Fruit fly (Drosophila melanogaster): Measurements from ENCODE around the gene CCT1.

Gene CCT1

DNA sequence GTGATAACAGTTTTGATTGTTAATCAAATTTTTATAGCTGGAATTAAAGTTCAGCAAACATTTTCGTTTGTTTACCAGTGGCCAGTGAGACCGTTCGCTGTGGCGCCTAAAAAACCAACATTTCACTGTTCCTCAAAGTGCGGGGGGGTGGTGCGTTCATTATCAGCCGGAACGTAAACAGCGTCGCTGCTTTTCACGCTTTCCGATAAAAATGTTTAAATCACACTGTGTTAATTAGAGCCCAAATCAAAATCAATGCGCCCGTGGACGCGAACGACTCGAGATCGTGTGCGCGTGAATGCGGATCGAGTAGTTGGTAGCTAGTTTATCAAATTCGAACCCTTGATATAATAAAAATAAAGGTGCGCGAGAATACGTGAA is 43.4 kb downstream of the CCT1 start, which contains the start of gene CG34376 (continued):
- TF ChIP-seq CG17568 (GFP tag; optimal IDR thresholded peaks at IDR 0.05), result no peak
- no peak for TF ChIP-seq E2f1 (GFP tag; IDR thresholded peaks at IDR 0.05)
- TF ChIP-seq CG33213 (GFP tag; optimal IDR thresholded peaks at IDR 0.05), result peak; percentile 36
- TF ChIP-seq Neu2 (GFP tag; optimal IDR thresholded peaks at IDR 0.05; ENCODE audit: borderline replicate concordance), result no peak
- no peak for TF ChIP-seq Side (GFP tag; optimal IDR thresholded peaks at IDR 0.05)
- no peak for TF ChIP-seq Fer3 (tag; optimal IDR thresholded peaks at IDR 0.05)
- TF ChIP-seq twi (tag; optimal IDR thresholded peaks at IDR 0.05), result no peak
- TF ChIP-seq fd64A (GFP tag; optimal IDR thresholded peaks at IDR 0.05), result no peak
- no peak for TF ChIP-seq CG4282 (GFP tag; optimal IDR thresholded peaks at IDR 0.05)
- no peak for TF ChIP-seq usp (GFP tag; optimal IDR thresholded peaks at IDR 0.05)
- TF ChIP-seq CG7556 (GFP tag; optimal IDR thresholded peaks at IDR 0.05), result no peak
- no peak for TF ChIP-seq Hey (tag; optimal IDR thresholded peaks at IDR 0.05)
- peak; percentile 22 for TF ChIP-seq slp2 (GFP tag; optimal IDR thresholded peaks at IDR 0.05)
- TF ChIP-seq nmo (GFP tag; optimal IDR thresholded peaks at IDR 0.05), result peak; percentile 58
- TF ChIP-seq lab (GFP tag; optimal IDR thresholded peaks at IDR 0.05), result peak; percentile 49
- no peak for TF ChIP-seq tll (GFP tag; optimal IDR thresholded peaks at IDR 0.05)
- TF ChIP-seq Atf6 (GFP tag; IDR thresholded peaks at IDR 0.05), result no peak
- peak; percentile 6 for TF ChIP-seq CG2875 (GFP tag; optimal IDR thresholded peaks at IDR 0.05)
- TF ChIP-seq CG14441 (GFP tag; IDR thresholded peaks at IDR 0.05), result peak; percentile 69; the same call in 1 of the 2 replicates
- no peak for TF ChIP-seq tio (GFP tag; optimal IDR thresholded peaks at IDR 0.05)
- no peak for TF ChIP-seq ind (GFP tag; optimal IDR thresholded peaks at IDR 0.05)
- peak; percentile 67 for TF ChIP-seq CG15514 (GFP tag; optimal IDR thresholded peaks at IDR 0.05)
- TF ChIP-seq gsb-n (tag; optimal IDR thresholded peaks at IDR 0.05), result peak; percentile 72
- TF ChIP-seq bcd (GFP tag; optimal IDR thresholded peaks at IDR 0.05), result peak; percentile 28
- peak; percentile 66; the same call in 2 of the 3 replicates for TF ChIP-seq CG11456 (GFP tag; IDR thresholded peaks at IDR 0.05)
- TF ChIP-seq sim (GFP tag; IDR thresholded peaks at IDR 0.05), result no peak
- TF ChIP-seq CG18764 (GFP tag; optimal IDR thresholded peaks at IDR 0.05), result peak; percentile 40
- TF ChIP-seq ci (GFP tag; IDR thresholded peaks at IDR 0.05), result peak; percentile 77; the same call in 1 of the 3 replicates
- TF ChIP-seq CG9876 (GFP tag; optimal IDR thresholded peaks at IDR 0.05), result peak; percentile 23
- TF ChIP-seq CG18476 (GFP tag; optimal IDR thresholded peaks at IDR 0.05), result no peak
- TF ChIP-seq Deaf1 (tag; optimal IDR thresholded peaks at IDR 0.05), result peak; percentile 26
- TF ChIP-seq CG31441 (GFP tag; IDR thresholded peaks at IDR 0.05), result peak; percentile 97
- TF ChIP-seq her (GFP tag; optimal IDR thresholded peaks at IDR 0.05), result peak; percentile 21
- peak; percentile 45 for TF ChIP-seq CG6813 (GFP tag; optimal IDR thresholded peaks at IDR 0.05)
- no peak for TF ChIP-seq CG15479 (GFP tag; optimal IDR thresholded peaks at IDR 0.05)
- TF ChIP-seq Six4 (GFP tag; optimal IDR thresholded peaks at IDR 0.05), result no peak
- TF ChIP-seq NfI (GFP tag; optimal IDR thresholded peaks at IDR 0.05), result peak; percentile 49
- no peak for TF ChIP-seq cg (GFP tag; optimal IDR thresholded peaks at IDR 0.05)
- TF ChIP-seq Ravus (GFP tag; IDR thresholded peaks at IDR 0.05), result no peak
- TF ChIP-seq CG11695 (GFP tag; IDR thresholded peaks at IDR 0.05), result peak; percentile 36; the same call in 1 of the 3 replicates
- no peak for TF ChIP-seq CG8478 (optimal IDR thresholded peaks at IDR 0.05)
- peak; percentile 9 for TF ChIP-seq CG4707 (GFP tag; optimal IDR thresholded peaks at IDR 0.05)
- no peak for TF ChIP-seq corto (GFP tag; optimal IDR thresholded peaks at IDR 0.05)
- no peak for TF ChIP-seq fd102C (GFP tag; optimal IDR thresholded peaks at IDR 0.05)
- TF ChIP-seq CG34422 (GFP tag; IDR thresholded peaks at IDR 0.05), result peak; percentile 75; the same call in 1 of the 3 replicates
- no peak for TF ChIP-seq CG15269 (tag; optimal IDR thresholded peaks at IDR 0.05)
- TF ChIP-seq sob (GFP tag; IDR thresholded peaks at IDR 0.05), result peak; percentile 31
- peak; percentile 50 for TF ChIP-seq CG15601 (tag; optimal IDR thresholded peaks at IDR 0.05)
- peak; percentile 72 for TF ChIP-seq CG14710 (tag; optimal IDR thresholded peaks at IDR 0.05)
- peak; percentile 48 for TF ChIP-seq Ada2b (GFP tag; IDR thresholded peaks at IDR 0.05)
- TF ChIP-seq br (optimal IDR thresholded peaks at IDR 0.05), result no peak
- TF ChIP-seq Nf-YC (tag; optimal IDR thresholded peaks at IDR 0.05), result peak; percentile 54
